Fruit fly (Drosophila melanogaster): ENCODE data around the gene COX6CL.
A peak's percentile ranks its signal among the peaks of the same experiment; 100 is the strongest.

Gene COX6CL

DNA sequence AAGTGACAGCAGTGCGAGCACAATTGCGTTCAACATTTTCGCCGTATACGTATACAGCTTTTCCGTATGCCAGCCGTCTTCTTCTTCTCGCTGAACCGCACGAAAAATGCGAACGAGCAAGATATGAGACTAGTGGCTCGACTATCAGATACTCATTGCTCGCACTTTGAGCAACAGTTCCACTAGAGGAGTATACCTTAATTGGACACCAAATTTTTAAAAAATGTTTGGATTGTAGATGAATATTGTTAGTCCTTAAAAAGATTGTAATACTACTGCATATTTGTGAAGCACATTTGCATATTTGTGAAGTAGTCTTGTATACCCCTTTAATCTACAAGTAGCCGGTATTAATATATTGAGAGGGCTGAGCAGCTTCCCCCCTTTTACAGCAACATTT lies 40.1 kb downstream of the COX6CL start (continued):
- TF ChIP-seq Dad (GFP tag; optimal IDR thresholded peaks at IDR 0.05), result no peak
- TF ChIP-seq MTF-1 (GFP tag; optimal IDR thresholded peaks at IDR 0.05; ENCODE audit: borderline replicate concordance), result no peak
- no peak for TF ChIP-seq gce (GFP tag; IDR thresholded peaks at IDR 0.05)
- no peak for TF ChIP-seq eve (GFP tag; optimal IDR thresholded peaks at IDR 0.05)
- TF ChIP-seq Atf6 (GFP tag; IDR thresholded peaks at IDR 0.05), result peak; percentile 37; the same call in 1 of the 2 replicates
- no peak for TF ChIP-seq vfl (GFP tag; optimal IDR thresholded peaks at IDR 0.05)
- TF ChIP-seq Kr (GFP tag; optimal IDR thresholded peaks at IDR 0.05), result no peak
- TF ChIP-seq repo (GFP tag; optimal IDR thresholded peaks at IDR 0.05), result no peak
- TF ChIP-seq lbe (GFP tag; optimal IDR thresholded peaks at IDR 0.05), result no peak
- TF ChIP-seq tin (GFP tag; optimal IDR thresholded peaks at IDR 0.05), result no peak
- TF ChIP-seq CG2889 (GFP tag; IDR thresholded peaks at IDR 0.05), result no peak
- peak; percentile 33; the same call in 1 of the 2 replicates for TF ChIP-seq inv (GFP tag; IDR thresholded peaks at IDR 0.05; ENCODE audit: partially characterized antibody)
- TF ChIP-seq CG12104 (GFP tag; optimal IDR thresholded peaks at IDR 0.05), result no peak
- peak; percentile 3 for TF ChIP-seq cwo (GFP tag; optimal IDR thresholded peaks at IDR 0.05)
- TF ChIP-seq Meics (GFP tag; optimal IDR thresholded peaks at IDR 0.05), result peak; percentile 44
- TF ChIP-seq Dek (tag; optimal IDR thresholded peaks at IDR 0.05), result no peak
- no peak for TF ChIP-seq pfk (GFP tag; optimal IDR thresholded peaks at IDR 0.05)
- no peak for TF ChIP-seq rib (GFP tag; IDR thresholded peaks at IDR 0.05)
- TF ChIP-seq ttk (GFP tag; IDR thresholded peaks at IDR 0.05), result no peak
- 0 out of 2 replicates have a peak, but pooled peaks have one; percentile 10 for TF ChIP-seq esg (GFP tag; conservative IDR thresholded peaks at IDR 0.05)
- no peak for TF ChIP-seq CG17359 (tag; optimal IDR thresholded peaks at IDR 0.05)
- no peak; the same call in 2 of the 3 replicates for TF ChIP-seq CG11695 (GFP tag; IDR thresholded peaks at IDR 0.05)
- peak in 1 of 2 experiments; percentile 11 for TF ChIP-seq Hr51 (GFP tag; optimal IDR thresholded peaks at IDR 0.05)
- no peak for TF ChIP-seq Ptx1 (GFP tag; IDR thresholded peaks at IDR 0.05)
- TF ChIP-seq ato (GFP tag; IDR thresholded peaks at IDR 0.05; ENCODE audit: partially characterized antibody), result 0 out of 2 replicates have a peak, but pooled peaks have one; percentile 39
- TF ChIP-seq gt (GFP tag; IDR thresholded peaks at IDR 0.05), result no peak
- peak; percentile 20 for TF ChIP-seq CG12071 (GFP tag; optimal IDR thresholded peaks at IDR 0.05)
- no peak for TF ChIP-seq slou (GFP tag; optimal IDR thresholded peaks at IDR 0.05)
- no peak for TF ChIP-seq knrl (GFP tag; IDR thresholded peaks at IDR 0.05; ENCODE audit: partially characterized antibody)

DNA sequence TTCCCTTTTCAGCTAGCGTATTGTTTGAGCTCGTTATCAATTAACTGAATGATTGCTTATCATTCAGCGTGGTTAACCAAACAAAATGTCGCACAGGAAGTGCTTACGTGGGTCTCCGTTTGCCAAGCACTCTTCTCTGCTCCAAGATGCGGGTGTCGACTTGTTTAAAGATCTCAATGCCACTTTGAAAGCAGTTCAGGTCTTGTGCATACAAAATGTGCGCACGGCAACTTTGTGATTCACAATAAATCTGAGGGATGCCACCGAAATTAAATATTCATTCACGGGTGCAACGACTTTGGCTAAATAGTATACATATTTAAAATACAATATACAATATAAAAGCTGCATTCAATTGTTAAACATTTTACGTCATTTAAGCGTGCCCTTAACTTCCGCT lies 46.0 kb downstream of the COX6CL start:
- TF ChIP-seq CG2199 (GFP tag; IDR thresholded peaks at IDR 0.05) (0 out of 3 replicates have a peak, but pooled peaks have one; percentile 52), chm (GFP tag; IDR thresholded peaks at IDR 0.05) (no peak), caup (GFP tag; optimal IDR thresholded peaks at IDR 0.05; ENCODE audit: severe bottlenecking) (no peak), ERR (GFP tag; optimal IDR thresholded peaks at IDR 0.05) (no peak), Fer3 (tag; optimal IDR thresholded peaks at IDR 0.05) (no peak), YL-1 (GFP tag; optimal IDR thresholded peaks at IDR 0.05) (no peak), pita (GFP tag; optimal IDR thresholded peaks at IDR 0.05) (no peak), GATAe (GFP tag; conservative IDR thresholded peaks at IDR 0.05) (no peak), Lpt (GFP tag; optimal IDR thresholded peaks at IDR 0.05) (no peak), CG7357 (GFP tag; IDR thresholded peaks at IDR 0.05) (no peak), CG10654 (GFP tag; optimal IDR thresholded peaks at IDR 0.05) (no peak), ttk (GFP tag; IDR thresholded peaks at IDR 0.05) (no peak), gcm (GFP tag; optimal IDR thresholded peaks at IDR 0.05) (peak; percentile 46), gt (GFP tag; IDR thresholded peaks at IDR 0.05) (no peak), exex (tag; optimal IDR thresholded peaks at IDR 0.05) (peak; percentile 11), nerfin-1 (tag; optimal IDR thresholded peaks at IDR 0.05) (no peak), CG12659 (GFP tag; optimal IDR thresholded peaks at IDR 0.05) (no peak)

Data from whole organism, embryonic.